Worm (Caenorhabditis elegans): ENCODE measurements around the gene dhps-1.

DNA sequence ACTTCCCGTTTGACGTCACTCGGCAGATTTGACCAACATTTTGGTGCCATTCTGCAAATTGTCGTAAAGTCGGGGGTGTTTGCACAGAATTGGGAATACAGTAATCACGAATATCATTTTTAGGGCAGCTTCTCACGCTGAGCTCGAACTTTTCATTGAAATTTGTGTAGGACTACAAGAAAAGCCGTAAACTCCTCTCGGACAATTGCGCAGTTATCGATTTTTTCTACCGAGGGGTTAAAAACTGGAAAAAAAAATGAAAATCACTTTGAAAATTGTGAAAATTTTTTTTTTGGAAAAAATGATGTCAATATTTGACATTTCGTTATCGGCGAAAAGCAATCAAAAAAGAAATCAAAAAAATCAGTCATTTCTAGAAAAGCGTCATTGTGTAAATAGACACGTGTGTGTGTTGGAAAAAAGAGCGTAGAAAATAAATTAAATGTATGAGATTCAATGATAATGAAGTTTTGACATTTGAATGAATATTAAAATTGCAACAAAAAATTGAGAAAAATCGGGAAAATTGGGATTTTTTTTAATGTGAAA lies 35.0 kb downstream of the dhps-1 start, which contains the start of gene Y17G7B.8:
- no peak for TF ChIP-seq flt-1 (GFP tag; IDR thresholded peaks at IDR 0.05)
- no peak for TF ChIP-seq tab-1 (GFP tag; IDR thresholded peaks at IDR 0.05)
